Worm (Caenorhabditis elegans): ENCODE results near the gene gst-38.

Gene gst-38

DNA sequence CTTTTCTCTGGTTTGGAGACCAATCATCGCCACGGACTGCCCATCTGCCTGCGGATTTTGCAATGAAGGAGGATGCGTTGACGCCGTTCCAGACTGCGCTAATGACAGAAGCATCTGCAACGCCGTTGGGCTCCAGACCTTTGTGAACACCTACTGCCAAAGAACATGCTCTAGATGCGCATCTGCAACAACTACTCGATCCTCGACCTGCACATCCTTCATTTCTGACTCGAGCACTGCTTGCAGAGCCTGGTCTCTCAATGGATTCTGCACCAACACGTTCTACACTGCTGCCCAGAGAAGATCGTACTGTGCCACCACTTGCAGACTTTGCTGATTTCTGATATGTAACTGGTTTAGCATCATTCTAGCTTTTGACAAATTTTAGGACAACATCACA, 15.3 kb downstream of the gst-38 start:
- no peak for TF ChIP-seq ekl-4 (GFP tag; IDR thresholded peaks at IDR 0.05)
- TF ChIP-seq dox-1 (GFP tag; IDR thresholded peaks at IDR 0.05): no peak
- no peak for TF ChIP-seq hrde-1 (tag; optimal IDR thresholded peaks at IDR 0.05; ENCODE audit: borderline replicate concordance)
- no peak for TF ChIP-seq aptf-2 (GFP tag; conservative IDR thresholded peaks at IDR 0.05)
- TF ChIP-seq lag-1 (GFP tag; IDR thresholded peaks at IDR 0.05): no peak
- TF ChIP-seq bed-2 (GFP tag; IDR thresholded peaks at IDR 0.05): no peak
- no peak for TF ChIP-seq cebp-2 (GFP tag; IDR thresholded peaks at IDR 0.05)
- no peak for TF ChIP-seq C06A6.2 (GFP tag; conservative IDR thresholded peaks at IDR 0.05)
- no peak for TF ChIP-seq ceh-91 (GFP tag; IDR thresholded peaks at IDR 0.05)
- TF ChIP-seq madf-6 (GFP tag; IDR thresholded peaks at IDR 0.05): no peak
- TF ChIP-seq bed-1 (GFP tag; IDR thresholded peaks at IDR 0.05): no peak

DNA sequence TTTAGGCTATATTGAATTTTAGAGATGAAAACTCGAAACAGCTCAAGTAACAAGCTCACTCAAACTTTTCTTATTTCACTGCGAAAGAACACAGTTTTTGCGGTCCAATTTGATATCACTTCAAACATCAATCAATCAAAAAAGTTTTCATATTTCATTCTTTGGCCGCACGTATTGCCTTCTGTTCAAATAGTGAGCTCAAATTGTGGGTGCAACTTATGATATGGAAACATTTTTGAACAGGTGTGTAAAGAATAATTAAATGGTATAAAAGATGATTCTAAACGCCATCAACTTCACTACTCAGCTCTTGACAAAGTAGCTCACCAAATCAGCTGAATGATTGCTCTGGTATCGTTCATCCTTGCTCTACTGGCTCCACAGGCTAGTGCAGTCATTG, 16.2 kb downstream of the gst-38 start, which contains the start of gene T06C12.14:
TSS of gene T06C12.14 (plus strand) at position 301 of the 400 bp plus-strand sequence.
- TF ChIP-seq dpff-1 (tag; optimal IDR thresholded peaks at IDR 0.05): no peak
- no peak for TF ChIP-seq hrde-1 (tag; optimal IDR thresholded peaks at IDR 0.05; ENCODE audit: borderline replicate concordance)
- TF ChIP-seq ztf-26 (tag; optimal IDR thresholded peaks at IDR 0.05): no peak

DNA sequence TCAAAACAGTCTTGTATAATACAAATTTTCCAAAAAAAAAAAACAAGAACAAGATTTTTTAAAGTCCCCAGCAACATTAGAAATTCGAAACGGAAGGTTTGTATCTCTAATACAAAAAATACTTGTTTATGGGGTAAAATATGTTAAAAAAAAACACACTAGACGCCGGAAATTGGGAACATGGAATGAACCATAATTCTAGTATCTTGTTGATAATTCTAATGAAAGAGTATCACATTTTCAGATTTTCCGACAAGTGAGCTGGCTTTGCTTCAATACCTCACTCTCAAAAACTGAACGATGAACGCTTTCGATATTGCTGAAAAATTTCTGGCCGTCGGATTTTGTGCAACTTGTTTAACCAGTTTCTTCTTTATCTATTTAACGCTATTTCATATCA, 18.2 kb downstream of the gst-38 start, which contains the start of gene str-60:
TSS of gene str-60 (plus strand) at position 301 of the 400 bp plus-strand sequence.
- no peak for TF ChIP-seq hlh-12 (tag; optimal IDR thresholded peaks at IDR 0.05)
- no peak for TF ChIP-seq ekl-4 (GFP tag; IDR thresholded peaks at IDR 0.05)
- no peak for TF ChIP-seq ama-1 (optimal IDR thresholded peaks at IDR 0.05)
- TF ChIP-seq ama-1 (GFP tag; optimal IDR thresholded peaks at IDR 0.05): no peak
- no peak for TF ChIP-seq bed-2 (GFP tag; IDR thresholded peaks at IDR 0.05)
- TF ChIP-seq F10E7.11 (tag; optimal IDR thresholded peaks at IDR 0.05): no peak
- no peak for TF ChIP-seq ceh-100 (GFP tag; IDR thresholded peaks at IDR 0.05)
- TF ChIP-seq B0336.3 (GFP tag; IDR thresholded peaks at IDR 0.05): no peak
- no peak for TF ChIP-seq attf-6 (GFP tag; IDR thresholded peaks at IDR 0.05)
- no peak for TF ChIP-seq ZK185.1 (tag; optimal IDR thresholded peaks at IDR 0.05; ENCODE audit: poor library complexity, severe bottlenecking)
- TF ChIP-seq repo-1 (tag; optimal IDR thresholded peaks at IDR 0.05): no peak
- TF ChIP-seq B0261.1 (tag; optimal IDR thresholded peaks at IDR 0.05): no peak
- TF ChIP-seq Y53F4B.3 (GFP tag; IDR thresholded peaks at IDR 0.05): no peak
- no peak for TF ChIP-seq F33H1.4 (GFP tag; IDR thresholded peaks at IDR 0.05)
- TF ChIP-seq rcor-1 (GFP tag; IDR thresholded peaks at IDR 0.05): no peak
- no peak for TF ChIP-seq C17E4.6 (GFP tag; IDR thresholded peaks at IDR 0.05)
- TF ChIP-seq hrde-1 (tag; optimal IDR thresholded peaks at IDR 0.05; ENCODE audit: borderline replicate concordance): no peak
- no peak for TF ChIP-seq athp-1 (tag; optimal IDR thresholded peaks at IDR 0.05)
- no peak for TF ChIP-seq F23B12.7 (tag; optimal IDR thresholded peaks at IDR 0.05; ENCODE audit: insufficient read depth)
- TF ChIP-seq atf-7 (tag; optimal IDR thresholded peaks at IDR 0.05): no peak
- TF ChIP-seq ceh-58 (GFP tag; IDR thresholded peaks at IDR 0.05): no peak

DNA sequence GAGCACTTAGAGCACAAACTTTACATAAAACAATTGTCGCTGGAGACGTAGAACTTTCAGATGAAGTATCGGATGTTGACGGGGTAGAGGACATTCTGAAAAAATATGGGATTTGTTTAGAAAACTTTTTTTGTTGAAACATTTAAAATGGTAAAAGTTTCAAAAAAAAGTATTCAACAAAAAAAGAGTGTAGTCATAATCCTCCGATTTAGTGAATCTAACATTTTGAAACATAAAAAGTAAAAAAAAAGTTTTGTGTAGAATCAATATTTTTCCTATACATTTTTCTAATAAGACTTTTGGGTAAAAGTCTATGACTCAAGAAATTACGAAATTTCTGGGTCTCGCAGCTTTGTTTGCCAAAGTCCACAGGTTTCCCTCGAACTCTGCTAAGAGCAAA, 19.2 kb downstream of the gst-38 start, which contains the start of gene nhr-213:
TSS of gene nhr-213 (minus strand) at position 101 of the 400 bp plus-strand sequence.
- no peak for TF ChIP-seq dpff-1 (tag; optimal IDR thresholded peaks at IDR 0.05)
- TF ChIP-seq hlh-12 (tag; optimal IDR thresholded peaks at IDR 0.05): no peak
- no peak for TF ChIP-seq lin-35 (GFP tag; optimal IDR thresholded peaks at IDR 0.05)
- no peak for TF ChIP-seq ceh-79 (tag; optimal IDR thresholded peaks at IDR 0.05)
- no peak for TF ChIP-seq snpc-1.1 (tag; optimal IDR thresholded peaks at IDR 0.05; ENCODE audit: insufficient read depth)
- no peak for TF ChIP-seq Y53F4B.3 (GFP tag; IDR thresholded peaks at IDR 0.05)
